Fruit fly (Drosophila melanogaster) whole organism, prepupa: Measurements from ENCODE around the gene CG12229.

Experiments
- Blimp-1 ChIP-seq: fragments of 200-800 bp; sonication (Bioruptor generic); optimal IDR thresholded peaks from 3 replicates; lab custom pipeline; 2017; ENCODE audit warnings: missing biosample characterization, missing genetic modification characterization, mild to moderate bottlenecking, moderate library complexity, missing genetic modification reagents
- CG11902 ChIP-seq: fragments of 200-800 bp; sonication (Bioruptor generic); optimal IDR thresholded peaks from 3 replicates; lab custom pipeline; 2016; ENCODE audit warnings: missing biosample characterization, missing genetic modification characterization
- CG16779 ChIP-seq: fragments of 200-800 bp; sonication (Bioruptor generic); optimal IDR thresholded peaks from 3 replicates; lab custom pipeline; 2017; ENCODE audit warnings: missing biosample characterization, mild to moderate bottlenecking, missing genetic modification characterization
- CG3032 ChIP-seq: fragments of 200-800 bp; optimal IDR thresholded peaks from 2 replicates; lab custom pipeline; 2019; ENCODE audit warnings: missing biosample characterization, mild to moderate bottlenecking, missing genetic modification characterization, moderate library complexity
- CG6276 ChIP-seq: fragments of 200-800 bp; sonication (Bioruptor generic); optimal IDR thresholded peaks from 2 replicates; lab custom pipeline; 2017; ENCODE audit warnings: missing biosample characterization, mild to moderate bottlenecking, missing genetic modification characterization
- CG7368 ChIP-seq: fragments of 200-800 bp; sonication (Bioruptor generic); optimal IDR thresholded peaks from 3 replicates; lab custom pipeline; 2016; ENCODE audit warnings: missing biosample characterization, missing genetic modification characterization
- Eip75B ChIP-seq: fragments of 200-800 bp; sonication (Bioruptor generic); optimal IDR thresholded peaks from 3 replicates; lab custom pipeline; 2016; ENCODE audit warnings: missing biosample characterization, missing genetic modification characterization
- Hr38 ChIP-seq: sonication (Bioruptor generic); optimal IDR thresholded peaks from 2 replicates; lab custom pipeline; 2016; ENCODE audit warnings: missing biosample characterization, missing genetic modification characterization
- Lpt ChIP-seq: fragments of 200-800 bp; sonication (Bioruptor generic); optimal IDR thresholded peaks from 3 replicates; lab custom pipeline; 2016; ENCODE audit warnings: missing biosample characterization, missing genetic modification characterization
- Met ChIP-seq: fragments of 200-800 bp; sonication (Bioruptor generic); optimal IDR thresholded peaks from 3 replicates; lab custom pipeline; 2016; ENCODE audit warnings: missing biosample characterization, missing genetic modification characterization
- OdsH ChIP-seq: fragments of 200-800 bp; sonication (Bioruptor generic); optimal IDR thresholded peaks from 3 replicates; lab custom pipeline; 2016; ENCODE audit warnings: missing biosample characterization, missing genetic modification characterization
- Smox ChIP-seq: fragments of 200-800 bp; sonication (Bioruptor generic); optimal IDR thresholded peaks from 3 replicates; lab custom pipeline; 2016; ENCODE audit warnings: missing biosample characterization, missing genetic modification characterization

DNA sequence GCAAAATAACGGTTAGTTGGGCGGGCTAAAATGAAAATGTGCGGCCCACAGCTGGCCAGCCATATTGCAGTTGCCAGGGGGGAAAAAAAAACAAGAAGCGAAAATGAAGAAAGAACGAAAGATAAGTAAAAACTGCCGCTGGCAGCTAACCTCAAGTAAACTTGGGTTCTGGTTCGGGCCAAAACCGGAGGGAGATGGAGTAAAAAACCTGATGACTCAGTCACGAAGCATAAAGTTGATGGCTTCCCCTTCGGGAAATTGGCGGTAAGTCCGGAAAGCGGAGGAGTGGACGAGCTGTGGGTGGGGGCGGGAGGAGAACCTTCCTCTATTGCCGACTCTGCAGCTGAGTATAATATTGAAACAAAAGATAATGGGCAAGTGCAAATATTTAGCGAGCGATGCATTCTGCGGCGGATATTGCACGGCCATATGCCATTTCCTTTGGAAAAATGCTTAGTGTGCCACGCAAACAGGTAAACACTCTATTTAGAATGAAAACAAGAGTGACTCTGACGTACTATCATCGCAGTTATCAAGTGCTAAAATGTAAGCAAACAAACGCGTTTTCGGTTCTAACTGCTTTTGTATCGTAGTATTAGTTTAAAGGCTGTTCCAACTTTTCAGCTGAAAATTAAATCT, 17.0 kb downstream of the CG12229 start:
- no peak for TF ChIP-seq CG7368
- no peak for TF ChIP-seq Blimp-1 (GFP tag; lab: Kevin White, UChicago)
- TF ChIP-seq Smox (GFP tag; lab: Kevin White, UChicago): no peak
- TF ChIP-seq Eip75B (GFP tag; lab: Kevin White, UChicago): no peak
- no peak for TF ChIP-seq CG16779 (tag; lab: Kevin White, UChicago)
- TF ChIP-seq Hr38: no peak
- TF ChIP-seq CG11902: no peak
- TF ChIP-seq CG6276 (GFP tag; lab: Kevin White, UChicago): no peak
- no peak for TF ChIP-seq CG3032
- no peak for TF ChIP-seq OdsH (GFP tag; lab: Kevin White, UChicago)
- TF ChIP-seq Met (GFP tag; lab: Kevin White, UChicago): no peak
- no peak for TF ChIP-seq Lpt (GFP tag; lab: Kevin White, UChicago)
